Worm (Caenorhabditis elegans) whole organism, young adult: Measurements from ENCODE around the gene cdc-14.
A peak's percentile ranks its signal among the peaks of the same experiment; 100 is the strongest.
"Not testable (repeated sequence)": the region's sequence is repeated elsewhere in the genome, so short reads cannot be mapped to it uniquely, and the experiment has no call there.

Experiments used
- B0336.3 ChIP-seq: fragments of 200-800 bp; sonication (Bioruptor generic); IDR thresholded peaks from 2 replicates; pipeline ENCODE4 v1.3.6; 2022; ENCODE audit warnings: missing genetic modification characterization, missing compliant biosample characterization
- C06A6.2 ChIP-seq: fragments of 200-800 bp; sonication (Bioruptor generic); conservative IDR thresholded peaks from 2 replicates; pipeline ENCODE4 v1.3.6; 2022; ENCODE audit warnings: missing genetic modification characterization, missing compliant biosample characterization
- F37B4.10 ChIP-seq: fragments of 200-800 bp; sonication (Bioruptor generic); IDR thresholded peaks from 2 replicates; pipeline ENCODE4 v1.3.6; 2022; ENCODE audit warnings: missing genetic modification characterization, missing compliant biosample characterization
- F39B2.1 ChIP-seq: fragments of 200-800 bp; sonication (Bioruptor generic); IDR thresholded peaks from 2 replicates; pipeline ENCODE4 v1.3.6; 2022; ENCODE audit warnings: missing genetic modification reagents, missing genetic modification characterization, missing compliant biosample characterization
- F55B11.4 ChIP-seq: sonication (generic microtip); optimal IDR thresholded peaks from 2 replicates; lab custom pipeline; 2016; ENCODE audit warnings: missing compliant biosample characterization, missing genetic modification characterization, borderline replicate concordance; ENCODE audit not compliant: insufficient read depth
- F57A8.1 ChIP-seq: fragments of 200-800 bp; sonication (Bioruptor generic); optimal IDR thresholded peaks from 2 replicates; lab custom pipeline; 2018; ENCODE audit warnings: mild to moderate bottlenecking, missing genetic modification characterization, moderate library complexity, missing compliant biosample characterization
- F57C9.4 ChIP-seq: sonication (generic microtip); optimal IDR thresholded peaks from 2 replicates; lab custom pipeline; 2017; ENCODE audit warnings: mild to moderate bottlenecking, missing genetic modification characterization, missing compliant biosample characterization
- T07F8.4 ChIP-seq: sonication (generic microtip); optimal IDR thresholded peaks from 2 replicates; lab custom pipeline; 2016; ENCODE audit warnings: mild to moderate bottlenecking, missing genetic modification characterization, moderate library complexity, missing compliant biosample characterization
- T26A5.8 ChIP-seq: sonication (generic microtip); optimal IDR thresholded peaks from 2 replicates; lab custom pipeline; 2016; ENCODE audit warnings: missing genetic modification characterization, missing compliant biosample characterization
- Y95B8A.8 ChIP-seq: fragments of 200-800 bp; sonication (Bioruptor generic); IDR thresholded peaks from 2 replicates; pipeline ENCODE4 v1.3.6; 2022; ENCODE audit warnings: missing genetic modification reagents, missing genetic modification characterization, missing compliant biosample characterization
- akir-1 ChIP-seq: fragments of 200-800 bp; sonication (Bioruptor generic); optimal IDR thresholded peaks from 2 replicates; lab custom pipeline; 2018; ENCODE audit warnings: mild to moderate bottlenecking, missing genetic modification characterization, moderate library complexity, missing compliant biosample characterization
- ama-1 ChIP-seq, 3 experiments: fragments of 150-350 bp in 1 of 3; sonication (generic microtip) in 2 of 3; optimal IDR thresholded peaks; 2 replicates each; lab custom pipeline; 2014 to 2018; ENCODE audit warnings: missing biosample characterization in 2 of 3, missing genetic modification characterization in 2 of 3, missing genetic modification reagents in 2 of 3
- atf-7 ChIP-seq: sonication (generic microtip); optimal IDR thresholded peaks from 2 replicates; lab custom pipeline; 2017; ENCODE audit warnings: mild to moderate bottlenecking, missing genetic modification characterization, missing compliant biosample characterization
- attf-3 ChIP-seq: fragments of 200-800 bp; sonication (Bioruptor generic); conservative IDR thresholded peaks from 2 replicates; pipeline ENCODE4 v1.3.6; 2022; ENCODE audit warnings: missing genetic modification reagents, missing genetic modification characterization, missing compliant biosample characterization
- dox-1 ChIP-seq: fragments of 200-800 bp; sonication (Bioruptor generic); IDR thresholded peaks from 2 replicates; pipeline ENCODE4 v1.3.6; 2022; ENCODE audit warnings: missing genetic modification reagents, missing genetic modification characterization, missing compliant biosample characterization
- dpff-1 ChIP-seq: sonication (generic microtip); optimal IDR thresholded peaks from 2 replicates; lab custom pipeline; 2017; ENCODE audit warnings: mild to moderate bottlenecking, missing genetic modification characterization, missing compliant biosample characterization
- egrh-3 ChIP-seq: fragments of 200-800 bp; sonication (Bioruptor generic); IDR thresholded peaks from 2 replicates; pipeline ENCODE4 v1.3.6; 2022; ENCODE audit warnings: missing genetic modification reagents, missing genetic modification characterization, missing compliant biosample characterization
- hmg-1.2 ChIP-seq: fragments of 200-800 bp; sonication (Bioruptor generic); IDR thresholded peaks from 2 replicates; pipeline ENCODE4 v1.3.6; 2022; ENCODE audit warnings: missing genetic modification reagents, missing genetic modification characterization, missing compliant biosample characterization
- lin-35 ChIP-seq, 3 experiments: fragments of 150-350 bp in 2 of 3; sonication (generic microtip) in 1 of 3; optimal IDR thresholded peaks; 2 replicates each; lab custom pipeline; 2014 to 2018; ENCODE audit warnings: missing biosample characterization in 3 of 3, missing genetic modification characterization in 3 of 3, missing genetic modification reagents in 3 of 3
- madf-3 ChIP-seq: fragments of 200-800 bp; sonication (Bioruptor generic); IDR thresholded peaks from 2 replicates; pipeline ENCODE4 v1.3.6; 2022; ENCODE audit warnings: missing genetic modification reagents, missing genetic modification characterization, missing compliant biosample characterization
- madf-6 ChIP-seq: fragments of 200-800 bp; sonication (Bioruptor generic); IDR thresholded peaks from 2 replicates; pipeline ENCODE4 v1.3.6; 2022; ENCODE audit warnings: missing genetic modification reagents, missing genetic modification characterization, missing compliant biosample characterization
- mxl-1 ChIP-seq: sonication (generic microtip); optimal IDR thresholded peaks from 2 replicates; lab custom pipeline; 2016; ENCODE audit warnings: missing genetic modification characterization, missing compliant biosample characterization
- nfyb-1 ChIP-seq: fragments of 200-800 bp; sonication (Bioruptor generic); IDR thresholded peaks from 2 replicates; pipeline ENCODE4 v1.3.6; 2022; ENCODE audit warnings: missing genetic modification reagents, missing genetic modification characterization, missing compliant biosample characterization
- nhr-179 ChIP-seq: sonication (generic microtip); optimal IDR thresholded peaks from 2 replicates; lab custom pipeline; 2016; ENCODE audit warnings: mild to moderate bottlenecking, missing genetic modification characterization, missing compliant biosample characterization
- nhr-80 ChIP-seq: sonication (generic microtip); optimal IDR thresholded peaks from 2 replicates; lab custom pipeline; 2016; ENCODE audit warnings: missing genetic modification characterization, missing compliant biosample characterization
- snpc-1.1 ChIP-seq: sonication (generic microtip); optimal IDR thresholded peaks from 2 replicates; lab custom pipeline; 2017; ENCODE audit warnings: missing genetic modification characterization, mild to moderate bottlenecking, missing compliant biosample characterization, antibody characterized with exemption, moderate library complexity, missing genotype, missing genetic modification reagents; ENCODE audit not compliant: insufficient read depth
- snpc-1.3 ChIP-seq: sonication (generic microtip); optimal IDR thresholded peaks from 2 replicates; lab custom pipeline; 2017; ENCODE audit warnings: missing genetic modification characterization, mild to moderate bottlenecking, missing compliant biosample characterization, antibody characterized with exemption, moderate library complexity, missing genotype, missing genetic modification reagents; ENCODE audit not compliant: insufficient read depth
- ztf-25 ChIP-seq: fragments of 200-800 bp; sonication (Bioruptor generic); IDR thresholded peaks from 2 replicates; pipeline ENCODE4 v1.3.6; 2022; ENCODE audit warnings: missing genetic modification reagents, missing genetic modification characterization, missing compliant biosample characterization
- ztf-26 ChIP-seq: sonication (generic microtip); optimal IDR thresholded peaks from 2 replicates; lab custom pipeline; 2017; ENCODE audit warnings: missing genetic modification characterization, missing compliant biosample characterization

Gene cdc-14

DNA sequence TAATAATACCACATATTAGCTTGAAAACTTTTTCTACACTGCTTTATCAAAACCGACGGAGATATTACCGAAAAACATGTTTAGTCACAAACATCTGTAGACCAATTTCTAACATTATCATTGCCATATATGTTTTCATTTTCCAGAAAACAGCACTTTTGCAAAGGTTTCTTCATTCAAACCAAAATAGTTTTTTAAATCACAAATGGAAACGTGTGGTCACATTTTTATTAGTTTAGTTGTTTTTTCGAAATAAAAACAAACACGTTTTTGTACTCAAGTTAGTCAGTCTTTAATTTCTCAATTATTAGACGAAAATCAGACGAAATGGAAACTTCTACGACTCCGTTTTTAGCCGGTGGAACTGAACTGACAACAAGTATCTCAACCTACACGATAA, 44.8 kb upstream of the cdc-14 start, which contains the start of gene F59E12.3:
Gene F59E12.3 (plus strand): TSS at position 301 of the 400 bp plus-strand sequence.
- TF ChIP-seq egrh-3 (GFP tag; lab: Robert Waterston, UW) (no peak), madf-3 (GFP tag; lab: Robert Waterston, UW) (no peak)

DNA sequence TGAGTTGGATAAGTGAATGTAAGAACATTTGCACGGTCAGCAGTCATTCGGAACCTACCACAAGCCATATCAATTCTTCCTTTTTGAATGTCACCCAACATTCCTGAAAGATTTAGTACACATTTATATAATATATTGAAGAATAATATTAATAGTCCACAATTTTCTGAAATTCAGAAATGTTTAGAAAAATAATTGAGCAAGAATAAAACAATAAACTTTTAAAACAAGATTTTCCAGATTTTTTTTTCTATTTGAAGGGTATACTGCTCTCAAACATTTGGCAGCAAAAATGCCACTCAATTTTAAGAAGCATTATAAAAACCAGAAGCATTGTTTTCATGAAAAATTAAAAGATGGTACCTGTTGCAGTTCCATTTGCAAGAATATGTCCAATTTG, 43.6 kb upstream of the cdc-14 start, which contains the start of gene F59E12.8:
Gene F59E12.8 (minus strand): TSS at position 101 of the 400 bp plus-strand sequence.
- TF ChIP-seq hmg-1.2, result no peak
- no peak for TF ChIP-seq ztf-25 (GFP tag; lab: Robert Waterston, UW)
- no peak for TF ChIP-seq lin-35 (GFP tag; optimal IDR thresholded peaks at IDR 0.05; lab: Kevin White, UChicago)
- TF ChIP-seq F37B4.10 (GFP tag; lab: Robert Waterston, UW), result no peak
- TF ChIP-seq snpc-1.3 (tag; lab: Kevin White, UChicago), result no peak

DNA sequence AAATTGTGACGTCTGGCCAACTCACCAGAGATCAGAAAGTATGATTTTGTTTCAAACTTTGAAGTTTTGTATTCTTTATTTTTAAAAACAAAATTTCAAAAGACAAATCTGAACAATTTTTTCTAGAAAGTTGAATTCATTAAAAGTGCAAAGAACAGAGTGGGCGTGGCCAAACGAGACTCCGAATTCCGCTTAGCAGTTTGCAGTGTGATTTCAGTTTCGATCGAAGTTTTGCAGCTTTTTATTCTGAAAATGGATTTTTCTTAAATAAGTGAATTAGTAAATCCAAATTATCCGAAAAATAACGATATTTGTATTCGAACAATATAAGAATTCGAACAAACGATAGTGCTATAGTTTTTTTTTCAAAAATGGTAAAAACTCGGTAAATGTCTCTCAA, 40.2 kb upstream of the cdc-14 start:
- TF ChIP-seq attf-3 (GFP tag; lab: Robert Waterston, UW), result peak; percentile 87
- TF ChIP-seq madf-6 (GFP tag; lab: Robert Waterston, UW), result no peak

DNA sequence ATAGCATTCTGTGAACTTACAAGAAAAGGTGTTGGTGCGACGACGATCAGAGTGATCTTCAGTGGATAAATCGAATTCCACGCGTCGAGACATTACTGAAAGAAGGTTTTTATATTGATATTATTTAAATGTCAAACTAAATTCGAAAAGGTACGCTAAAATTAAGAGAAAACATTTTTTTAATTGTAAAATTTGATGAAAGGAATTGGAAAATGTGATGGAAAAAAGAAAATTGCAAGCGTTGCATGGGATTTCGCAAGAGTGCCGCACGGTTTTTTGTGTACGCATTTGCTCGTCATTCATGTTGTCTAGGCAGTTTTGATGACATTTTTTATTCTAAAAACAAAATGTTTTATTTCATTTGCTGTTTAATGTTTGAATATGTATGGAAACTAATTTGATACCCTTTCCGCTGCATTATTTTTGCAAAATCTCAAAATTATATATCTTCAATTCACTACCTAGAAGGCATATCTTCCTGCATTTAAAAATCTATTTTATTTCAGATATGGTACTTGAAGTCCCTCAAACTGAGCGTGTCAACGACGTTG, 37.7 kb upstream of the cdc-14 start, which contains the start of the genes F59E12.6 and npl-4.1:
Gene F59E12.6 (minus strand): TSS at position 101 of the 551 bp plus-strand sequence.
Gene npl-4.1 (plus strand): TSS at position 501 of the 551 bp plus-strand sequence.
- TF ChIP-seq atf-7; snpc-1.1 (tag; lab: Kevin White, UChicago); F57C9.4 (tag; lab: Kevin White, UChicago): not testable (repeated sequence)
- TF ChIP-seq, all 124 proteins: peak for 0; not testable (repeated sequence) for 124

DNA sequence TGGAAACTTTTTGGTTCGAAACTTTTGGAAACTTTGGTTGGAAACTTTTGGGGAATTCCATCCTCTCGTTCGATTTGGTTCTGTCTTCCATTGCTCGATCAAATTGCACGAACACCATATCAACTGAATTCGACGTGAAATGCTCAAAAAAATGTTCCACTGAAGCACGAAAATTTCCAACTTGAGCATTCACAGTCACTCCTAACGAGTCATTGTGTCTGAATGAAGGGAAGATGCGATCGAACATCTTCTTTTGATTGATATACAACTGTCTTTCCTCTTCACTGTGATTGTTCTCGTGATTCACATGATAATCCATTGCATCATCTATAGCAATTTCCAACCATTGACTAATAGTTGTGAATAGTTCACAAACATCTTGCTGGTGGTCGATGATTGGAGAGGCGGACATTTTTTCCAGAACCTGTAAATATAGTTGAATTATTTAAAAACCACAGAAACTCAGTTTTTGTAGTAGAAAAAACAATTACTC, 35.1 kb upstream of the cdc-14 start, which contains the start of gene F59E12.15:
Gene F59E12.15 (minus strand): TSS at position 51 of the 493 bp plus-strand sequence.
- TF ChIP-seq T07F8.4 (tag; lab: Kevin White, UChicago), result no peak
- TF ChIP-seq nhr-179 (tag; lab: Kevin White, UChicago), result no peak
- no peak for TF ChIP-seq dpff-1
- no peak for TF ChIP-seq C06A6.2
- TF ChIP-seq ama-1 (optimal IDR thresholded peaks at IDR 0.05; lab: Kevin White, UChicago), result no peak
- no peak for TF ChIP-seq ama-1 (GFP tag; optimal IDR thresholded peaks at IDR 0.05; lab: Kevin White, UChicago)
- no peak for TF ChIP-seq Y95B8A.8 (GFP tag; lab: Robert Waterston, UW)
- TF ChIP-seq akir-1 (GFP tag; lab: Kevin White, UChicago), result no peak
- no peak for TF ChIP-seq ztf-26 (tag; lab: Kevin White, UChicago)
- TF ChIP-seq T26A5.8 (tag; lab: Kevin White, UChicago), result no peak
- no peak for TF ChIP-seq nfyb-1 (GFP tag; lab: Robert Waterston, UW)
- no peak for TF ChIP-seq F39B2.1 (GFP tag; lab: Robert Waterston, UW)
- no peak for TF ChIP-seq B0336.3 (GFP tag; lab: Robert Waterston, UW)
- no peak for TF ChIP-seq F57A8.1 (GFP tag; lab: Kevin White, UChicago)
- no peak for TF ChIP-seq egrh-3 (GFP tag; lab: Robert Waterston, UW)
- TF ChIP-seq nhr-80, result no peak
- no peak for TF ChIP-seq F55B11.4 (tag; lab: Kevin White, UChicago)
- TF ChIP-seq dox-1 (GFP tag; lab: Robert Waterston, UW), result no peak
- TF ChIP-seq mxl-1 (tag; lab: Kevin White, UChicago), result no peak
- no peak for TF ChIP-seq atf-7
